Worm (Caenorhabditis elegans) whole organism, L2 larva: Measurements from ENCODE around the gene B0198.2.

ENCODE experiments used
- F13H6.1 ChIP-seq: sonication (generic microtip); optimal IDR thresholded peaks from 2 replicates; lab custom pipeline; 2016; ENCODE audit warnings: missing genetic modification characterization, missing compliant biosample characterization
- alr-1 ChIP-seq: fragments of 150-350 bp; optimal IDR thresholded peaks from 2 replicates; lab custom pipeline; 2014; ENCODE audit warnings: missing biosample characterization, missing genetic modification characterization
- blmp-1 ChIP-seq: sonication (generic microtip); optimal IDR thresholded peaks from 2 replicates; lab custom pipeline; 2017; ENCODE audit warnings: missing genetic modification characterization, mild to moderate bottlenecking, missing compliant biosample characterization, antibody characterized with exemption, moderate library complexity; ENCODE audit not compliant: insufficient read depth
- ceh-82 ChIP-seq: fragments of 150-350 bp; optimal IDR thresholded peaks from 2 replicates; lab custom pipeline; 2014; ENCODE audit warnings: missing biosample characterization, missing genetic modification characterization
- crh-2 ChIP-seq: sonication (generic microtip); optimal IDR thresholded peaks from 2 replicates; lab custom pipeline; 2017; ENCODE audit warnings: missing biosample characterization, missing genetic modification characterization
- dmd-4 ChIP-seq: sonication (generic microtip); optimal IDR thresholded peaks from 2 replicates; lab custom pipeline; 2017; ENCODE audit warnings: missing biosample characterization, missing genetic modification characterization
- egl-27 ChIP-seq: sonication (generic microtip); optimal IDR thresholded peaks from 3 replicates; lab custom pipeline; 2017; ENCODE audit warnings: missing biosample characterization, missing genetic modification reagents, missing genetic modification characterization
- elt-1 ChIP-seq: fragments of 150-350 bp; optimal IDR thresholded peaks from 2 replicates; lab custom pipeline; 2014; ENCODE audit warnings: missing biosample characterization, missing genetic modification characterization
- elt-3 ChIP-seq: sonication (generic microtip); optimal IDR thresholded peaks from 2 replicates; lab custom pipeline; 2017; ENCODE audit warnings: missing biosample characterization, missing genetic modification characterization
- fos-1 ChIP-seq: fragments of 150-350 bp; optimal IDR thresholded peaks from 2 replicates; lab custom pipeline; 2014; ENCODE audit warnings: missing biosample characterization, missing genetic modification characterization
- lin-11 ChIP-seq: fragments of 150-350 bp; sonication (generic microtip); optimal IDR thresholded peaks from 2 replicates; lab custom pipeline; 2014; ENCODE audit warnings: missing biosample characterization, missing genetic modification characterization, inconsistent platforms, mixed read lengths
- lin-13 ChIP-seq: fragments of 150-350 bp; optimal IDR thresholded peaks from 2 replicates; lab custom pipeline; 2014; ENCODE audit warnings: missing biosample characterization, missing genetic modification reagents, missing genetic modification characterization
- mab-5 ChIP-seq: fragments of 150-350 bp; optimal IDR thresholded peaks from 2 replicates; lab custom pipeline; 2014; ENCODE audit warnings: missing biosample characterization, missing genetic modification characterization
- nhr-10 ChIP-seq: sonication (generic microtip); optimal IDR thresholded peaks from 2 replicates; lab custom pipeline; 2017; ENCODE audit warnings: missing biosample characterization, missing genetic modification characterization
- nhr-12 ChIP-seq: fragments of 150-350 bp; optimal IDR thresholded peaks from 2 replicates; lab custom pipeline; 2014; ENCODE audit warnings: missing biosample characterization, missing genetic modification characterization
- nhr-129 ChIP-seq: fragments of 150-350 bp; optimal IDR thresholded peaks from 2 replicates; lab custom pipeline; 2014; ENCODE audit warnings: missing biosample characterization, missing genetic modification characterization
- nhr-21 ChIP-seq: fragments of 150-350 bp; optimal IDR thresholded peaks from 2 replicates; lab custom pipeline; 2014; ENCODE audit warnings: missing biosample characterization, missing genetic modification characterization
- nhr-23 ChIP-seq: fragments of 150-350 bp; optimal IDR thresholded peaks from 2 replicates; lab custom pipeline; 2014; ENCODE audit warnings: missing biosample characterization, missing genetic modification reagents, missing genetic modification characterization
- nhr-237 ChIP-seq: fragments of 150-350 bp; optimal IDR thresholded peaks from 2 replicates; lab custom pipeline; 2014; ENCODE audit warnings: missing biosample characterization, missing genetic modification characterization
- nhr-25 ChIP-seq: fragments of 150-350 bp; sonication (generic microtip); optimal IDR thresholded peaks from 3 replicates; lab custom pipeline; 2014; ENCODE audit warnings: missing biosample characterization, missing genetic modification characterization
- nhr-77 ChIP-seq: fragments of 150-350 bp; optimal IDR thresholded peaks from 2 replicates; lab custom pipeline; 2014; ENCODE audit warnings: missing biosample characterization, missing genetic modification characterization
- sem-4 ChIP-seq: fragments of 150-350 bp; optimal IDR thresholded peaks from 2 replicates; lab custom pipeline; 2014; ENCODE audit warnings: missing biosample characterization, missing genetic modification reagents, missing genetic modification characterization
- skn-1 ChIP-seq: sonication (generic microtip); optimal IDR thresholded peaks from 2 replicates; lab custom pipeline; 2017; ENCODE audit warnings: missing biosample characterization, missing genetic modification characterization
- sma-3 ChIP-seq: sonication (generic microtip); optimal IDR thresholded peaks from 2 replicates; lab custom pipeline; 2016; ENCODE audit warnings: missing genetic modification reagents, missing genetic modification characterization, missing compliant biosample characterization
- sma-9 ChIP-seq, 2 experiments: fragments of 150-350 bp in 1 of 2; sonication (generic microtip) in 1 of 2; optimal IDR thresholded peaks; 2 replicates each; lab custom pipeline; 2014 to 2016; ENCODE audit warnings: missing genetic modification characterization in 2 of 2, mild to moderate bottlenecking in 1 of 2, missing biosample characterization in 1 of 2, missing compliant biosample characterization in 1 of 2, missing genetic modification reagents in 1 of 2, moderate library complexity in 1 of 2
- snpc-4 ChIP-seq: fragments of 150-350 bp; optimal IDR thresholded peaks from 2 replicates; lab custom pipeline; 2014; ENCODE audit warnings: missing biosample characterization, missing genetic modification characterization
- unc-55 ChIP-seq: fragments of 150-350 bp; sonication (generic microtip); optimal IDR thresholded peaks from 3 replicates; lab custom pipeline; 2014; ENCODE audit warnings: missing biosample characterization, missing genetic modification reagents, missing genetic modification characterization
- unc-62 ChIP-seq: fragments of 150-350 bp; optimal IDR thresholded peaks from 2 replicates; lab custom pipeline; 2014; ENCODE audit warnings: missing biosample characterization, missing genetic modification reagents, missing genetic modification characterization
- ztf-1 ChIP-seq: fragments of 200-800 bp; sonication (Bioruptor generic); conservative IDR thresholded peaks from 2 replicates; pipeline ENCODE4 v1.3.6; 2022; ENCODE audit warnings: missing genetic modification characterization, missing compliant biosample characterization

Gene B0198.2

ce11 chrX:12073764-12074163 lies 48.2 kb downstream of the B0198.2 start, which contains the start of gene tmem-145:
Gene tmem-145 (minus strand): TSS chrX:12073864.
- TF ChIP-seq nhr-23 (no peak), lin-11 (no peak), F13H6.1 (tag; lab: Kevin White, UChicago) (no peak), egl-27 (tag; lab: Kevin White, UChicago) (no peak), fos-1 (tag; lab: Kevin White, UChicago) (no peak), ztf-1 (GFP tag; lab: Robert Waterston, UW) (no peak), skn-1 (tag; lab: Kevin White, UChicago) (no peak), nhr-10 (tag; lab: Kevin White, UChicago) (no peak), elt-3 (tag; lab: Kevin White, UChicago) (no peak), alr-1 (tag; lab: Kevin White, UChicago) (no peak), elt-1 (tag; lab: Kevin White, UChicago) (no peak), crh-2 (tag; lab: Kevin White, UChicago) (no peak), ceh-82 (no peak), lin-13 (no peak), unc-55 (GFP tag; lab: Kevin White, UChicago) (no peak), snpc-4 (no peak), nhr-12 (tag; lab: Kevin White, UChicago) (no peak), unc-62 (GFP tag; lab: Kevin White, UChicago) (no peak)

- no peak for TF ChIP-seq nhr-237 (tag; lab: Kevin White, UChicago)
- TF ChIP-seq sma-3 (GFP tag; lab: Kevin White, UChicago) = no peak
- peak; percentile 26 for TF ChIP-seq sma-9 (GFP tag; optimal IDR thresholded peaks at IDR 0.05; lab: Kevin White, UChicago)
- TF ChIP-seq sma-9 (tag; optimal IDR thresholded peaks at IDR 0.05; lab: Kevin White, UChicago) = no peak
- TF ChIP-seq dmd-4 (tag; lab: Kevin White, UChicago) = no peak
- no peak for TF ChIP-seq nhr-21 (tag; lab: Kevin White, UChicago)
- TF ChIP-seq nhr-23 = no peak
- TF ChIP-seq sem-4 = peak; percentile 58
- TF ChIP-seq nhr-77 (tag; lab: Kevin White, UChicago) = no peak
- TF ChIP-seq mab-5 (tag; lab: Kevin White, UChicago) = peak; percentile 14
- TF ChIP-seq nhr-129 (tag; lab: Kevin White, UChicago) = peak; percentile 55
- TF ChIP-seq nhr-25 (tag; lab: Kevin White, UChicago) = peak; percentile 69
- peak; percentile 59 for TF ChIP-seq unc-55 (GFP tag; lab: Kevin White, UChicago)
- peak; percentile 80 for TF ChIP-seq blmp-1 (tag; lab: Kevin White, UChicago)
- TF ChIP-seq F13H6.1 (tag; lab: Kevin White, UChicago) = peak; percentile 15
These were observed 55.1 kb downstream of the B0198.2 start for ce11 chrX:12080581-12081162.
